Worm (Caenorhabditis elegans): ENCODE results near the gene oac-59.

Gene oac-59

DNA sequence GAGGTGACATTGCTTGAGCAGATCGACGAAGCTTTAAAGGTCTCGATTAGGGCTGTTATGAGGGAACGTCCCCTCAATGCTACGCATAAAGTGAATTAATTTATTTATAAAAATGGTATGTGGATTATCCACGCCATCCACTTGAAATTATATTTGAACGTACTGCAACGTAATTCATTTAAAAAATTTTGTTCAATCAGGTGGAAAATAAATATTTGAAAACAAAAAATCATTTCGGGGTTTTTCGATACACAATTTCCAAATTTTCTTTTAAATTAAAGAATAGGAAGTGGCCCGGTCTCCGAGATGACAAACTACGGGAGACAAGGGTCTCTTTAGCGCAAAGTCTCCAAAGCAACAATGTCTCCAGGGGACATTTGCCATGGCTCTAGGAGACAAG is 10.5 kb upstream of the oac-59 start, which contains the start of gene oac-58:
TSS of gene oac-58 (minus strand) at position 101 of the 400 bp plus-strand sequence.
- TF ChIP-seq hmg-20 (GFP tag; IDR thresholded peaks at IDR 0.05) (no peak), ceh-40 (GFP tag; IDR thresholded peaks at IDR 0.05) (no peak), ceh-100 (GFP tag; IDR thresholded peaks at IDR 0.05) (no peak), zfh-2 (GFP tag; conservative IDR thresholded peaks at IDR 0.05) (no peak), snpc-3.4 (tag; optimal IDR thresholded peaks at IDR 0.05) (no peak), lsl-1 (GFP tag; optimal IDR thresholded peaks at IDR 0.05) (no peak), attf-3 (GFP tag; conservative IDR thresholded peaks at IDR 0.05) (no peak), sdz-38 (tag; optimal IDR thresholded peaks at IDR 0.05) (no peak), C06A6.2 (GFP tag; conservative IDR thresholded peaks at IDR 0.05) (no peak), cebp-1 (GFP tag; IDR thresholded peaks at IDR 0.05) (no peak), cebp-1 (tag; optimal IDR thresholded peaks at IDR 0.05) (no peak), dpl-1 (GFP tag; optimal IDR thresholded peaks at IDR 0.05) (no peak), D2030.7 (GFP tag; IDR thresholded peaks at IDR 0.05) (no peak), somi-1 (GFP tag; optimal IDR thresholded peaks at IDR 0.05) (no peak), lsy-27 (tag; optimal IDR thresholded peaks at IDR 0.05; ENCODE audit: borderline replicate concordance, insufficient read depth) (no peak)

- TF ChIP-seq nfyb-1 (GFP tag; IDR thresholded peaks at IDR 0.05): no peak
- TF ChIP-seq atf-7 (tag; optimal IDR thresholded peaks at IDR 0.05): no peak
- TF ChIP-seq tbx-9 (tag; optimal IDR thresholded peaks at IDR 0.05; ENCODE audit: borderline replicate concordance): no peak
- TF ChIP-seq unc-62 (GFP tag; optimal IDR thresholded peaks at IDR 0.05): no peak
- no peak for TF ChIP-seq F22D6.2 (tag; optimal IDR thresholded peaks at IDR 0.05)
- no peak for TF ChIP-seq ama-1 (optimal IDR thresholded peaks at IDR 0.05)
- TF ChIP-seq ama-1 (GFP tag; optimal IDR thresholded peaks at IDR 0.05): no peak
- TF ChIP-seq F57C9.4 (tag; optimal IDR thresholded peaks at IDR 0.05): no peak
- no peak for TF ChIP-seq dox-1 (GFP tag; IDR thresholded peaks at IDR 0.05)
- TF ChIP-seq athp-1 (tag; optimal IDR thresholded peaks at IDR 0.05): no peak
Observed at ce11 chrIV:12307720-12308119, 6.7 kb upstream of the oac-59 start, which contains the start of gene oac-57. oac-57 (minus strand) TSS chrIV:12307820.

DNA sequence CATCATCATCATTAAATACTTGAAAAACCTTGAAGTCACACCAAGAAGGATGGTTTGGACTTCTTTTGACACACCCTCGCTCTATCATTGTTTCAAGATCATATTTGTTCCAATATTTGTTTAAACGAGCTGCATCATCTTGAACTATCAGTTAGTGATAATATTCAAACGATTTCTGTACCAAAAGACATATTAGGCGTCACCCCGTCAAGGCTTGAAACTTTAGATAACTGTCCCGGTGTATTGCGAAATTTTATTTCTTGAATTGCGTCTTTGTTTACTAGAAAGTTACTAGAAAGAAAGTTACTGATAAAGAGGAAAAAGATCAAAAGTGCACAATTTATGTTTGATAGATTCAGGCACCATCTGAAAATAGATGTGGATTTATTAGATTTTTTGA is 4.9 kb upstream of the oac-59 start:
- TF ChIP-seq unc-62 (GFP tag; optimal IDR thresholded peaks at IDR 0.05): peak; percentile 52
- TF ChIP-seq somi-1 (GFP tag; optimal IDR thresholded peaks at IDR 0.05): no peak
- TF ChIP-seq cebp-1 (GFP tag; IDR thresholded peaks at IDR 0.05): peak; percentile 93
- TF ChIP-seq cebp-1 (tag; optimal IDR thresholded peaks at IDR 0.05): peak; percentile 95
- no peak for TF ChIP-seq rcor-1 (GFP tag; IDR thresholded peaks at IDR 0.05)
- TF ChIP-seq nfya-2 (GFP tag; IDR thresholded peaks at IDR 0.05): no peak
- TF ChIP-seq hmg-20 (GFP tag; IDR thresholded peaks at IDR 0.05): no peak
- no peak for TF ChIP-seq ceh-91 (GFP tag; IDR thresholded peaks at IDR 0.05)
- peak; percentile 79 for TF ChIP-seq nhr-80 (tag; optimal IDR thresholded peaks at IDR 0.05)
- TF ChIP-seq ztf-28 (GFP tag; IDR thresholded peaks at IDR 0.05): no peak
- TF ChIP-seq pbrm-1 (GFP tag; IDR thresholded peaks at IDR 0.05): no peak
- no peak for TF ChIP-seq attf-3 (GFP tag; conservative IDR thresholded peaks at IDR 0.05)
- no peak for TF ChIP-seq lag-1 (GFP tag; IDR thresholded peaks at IDR 0.05)
- no peak for TF ChIP-seq egrh-3 (GFP tag; IDR thresholded peaks at IDR 0.05)
- TF ChIP-seq fkh-3 (tag; optimal IDR thresholded peaks at IDR 0.05): no peak
- TF ChIP-seq akir-1 (GFP tag; optimal IDR thresholded peaks at IDR 0.05): no peak
- no peak for TF ChIP-seq cebp-2 (GFP tag; IDR thresholded peaks at IDR 0.05)
- TF ChIP-seq lin-40 (tag; optimal IDR thresholded peaks at IDR 0.05): no peak
- TF ChIP-seq ceh-40 (GFP tag; IDR thresholded peaks at IDR 0.05): no peak
- TF ChIP-seq pha-4 (tag; optimal IDR thresholded peaks at IDR 0.05): peak; percentile 29
- TF ChIP-seq F57A8.1 (GFP tag; optimal IDR thresholded peaks at IDR 0.05): no peak
- no peak for TF ChIP-seq ztf-22 (GFP tag; optimal IDR thresholded peaks at IDR 0.05)
- no peak for TF ChIP-seq atf-7 (tag; optimal IDR thresholded peaks at IDR 0.05)
- no peak for TF ChIP-seq nhr-179 (tag; optimal IDR thresholded peaks at IDR 0.05)
- no peak for TF ChIP-seq unc-130 (GFP tag; optimal IDR thresholded peaks at IDR 0.05)
- no peak for TF ChIP-seq ztf-6 (GFP tag; IDR thresholded peaks at IDR 0.05)
- 0 out of 2 replicates have a peak, but pooled peaks have one; percentile 26 for TF ChIP-seq nfyb-1 (GFP tag; IDR thresholded peaks at IDR 0.05)
- no peak for TF ChIP-seq Y95B8A.8 (GFP tag; IDR thresholded peaks at IDR 0.05)
- no peak for TF ChIP-seq hlh-12 (tag; optimal IDR thresholded peaks at IDR 0.05)
- no peak for TF ChIP-seq madf-6 (GFP tag; IDR thresholded peaks at IDR 0.05)
- TF ChIP-seq C06A6.2 (GFP tag; conservative IDR thresholded peaks at IDR 0.05): no peak
